Worm (Caenorhabditis elegans) whole organism, young adult: ENCODE results near the gene srw-72.

Source experiments
- F10E7.11 ChIP-seq: sonication (generic microtip); optimal IDR thresholded peaks from 2 replicates; lab custom pipeline; 2017; ENCODE audit warnings: mild to moderate bottlenecking, missing genetic modification characterization, moderate library complexity, missing compliant biosample characterization
- F37B4.10 ChIP-seq: fragments of 200-800 bp; sonication (Bioruptor generic); IDR thresholded peaks from 2 replicates; pipeline ENCODE4 v1.3.6; 2022; ENCODE audit warnings: missing genetic modification characterization, missing compliant biosample characterization
- K12H6.12 ChIP-seq: fragments of 200-800 bp; sonication (Bioruptor generic); optimal IDR thresholded peaks from 2 replicates; lab custom pipeline; 2018; ENCODE audit warnings: mild to moderate bottlenecking, missing genetic modification characterization, missing compliant biosample characterization
- T26A5.8 ChIP-seq: sonication (generic microtip); optimal IDR thresholded peaks from 2 replicates; lab custom pipeline; 2016; ENCODE audit warnings: missing genetic modification characterization, missing compliant biosample characterization
- attf-6 ChIP-seq: fragments of 200-800 bp; sonication (Bioruptor generic); IDR thresholded peaks from 2 replicates; pipeline ENCODE4 v1.3.6; 2022; ENCODE audit warnings: missing genetic modification reagents, missing genetic modification characterization, missing compliant biosample characterization
- cebp-1 ChIP-seq, 2 experiments: fragments of 200-800 bp in 1 of 2; sonication (Bioruptor generic) in 1 of 2; sonication (generic microtip) in 1 of 2; IDR thresholded peaks in 1 of 2; optimal IDR thresholded peaks in 1 of 2; 2 replicates each; pipeline versions ENCODE4 v1.3.6 to Lab custom; 2017 to 2022; ENCODE audit warnings: missing compliant biosample characterization in 2 of 2, missing genetic modification characterization in 2 of 2, mild to moderate bottlenecking in 1 of 2, missing genetic modification reagents in 1 of 2, moderate library complexity in 1 of 2
- ceh-100 ChIP-seq: fragments of 200-800 bp; sonication (Bioruptor generic); IDR thresholded peaks from 2 replicates; pipeline ENCODE4 v1.3.6; 2022; ENCODE audit warnings: missing genetic modification reagents, missing genetic modification characterization, missing compliant biosample characterization
- dpl-1 ChIP-seq: fragments of 150-350 bp; optimal IDR thresholded peaks from 2 replicates; lab custom pipeline; 2014; ENCODE audit warnings: missing biosample characterization, missing genetic modification reagents, missing genetic modification characterization
- mes-4 ChIP-seq: sonication (generic microtip); optimal IDR thresholded peaks from 2 replicates; lab custom pipeline; 2016; ENCODE audit warnings: missing genotype, missing genetic modification characterization, missing compliant biosample characterization
- nfya-1 ChIP-seq: sonication (generic microtip); optimal IDR thresholded peaks from 2 replicates; lab custom pipeline; 2017; ENCODE audit warnings: antibody characterized with exemption, missing compliant biosample characterization, missing genetic modification characterization, borderline replicate concordance; ENCODE audit not compliant: insufficient read depth
- snpc-4 ChIP-seq, 5 experiments: fragments of 150-350 bp in 1 of 5; sonication (generic microtip) in 4 of 5; optimal IDR thresholded peaks; 2 replicates each; lab custom pipeline; 2014 to 2018; ENCODE audit warnings: missing genetic modification characterization in 5 of 5, missing biosample characterization in 3 of 5, antibody characterized with exemption in 2 of 5, mild to moderate bottlenecking in 2 of 5, missing compliant biosample characterization in 2 of 5, missing genotype in 2 of 5, moderate library complexity in 2 of 5, missing genetic modification reagents in 1 of 5
- unc-62 ChIP-seq: fragments of 150-350 bp; optimal IDR thresholded peaks from 2 replicates; lab custom pipeline; 2014; ENCODE audit warnings: missing biosample characterization, missing genetic modification reagents, missing genetic modification characterization
- ztf-3 ChIP-seq: fragments of 200-800 bp; sonication (Bioruptor generic); optimal IDR thresholded peaks from 2 replicates; lab custom pipeline; 2018; ENCODE audit warnings: mild to moderate bottlenecking, missing genetic modification characterization, missing compliant biosample characterization

DNA sequence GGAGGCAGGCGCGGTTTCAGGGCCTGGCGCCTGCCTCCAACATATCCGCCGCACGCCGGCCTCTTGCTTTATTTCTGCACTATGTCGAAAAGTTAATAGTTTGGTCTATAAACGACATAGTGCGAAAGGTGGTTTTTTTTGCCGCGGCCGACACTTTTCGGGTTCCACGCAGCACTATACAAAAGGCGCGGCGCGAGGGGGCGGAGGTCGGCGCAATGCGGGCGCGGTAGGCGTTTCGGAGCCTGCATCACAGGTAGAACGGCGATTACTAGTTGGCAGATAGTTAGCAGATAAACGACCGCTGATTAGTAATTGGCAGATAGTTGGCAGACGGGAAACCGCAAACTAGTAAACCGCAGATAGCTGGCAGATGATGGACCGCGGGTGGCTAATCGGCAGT, 45.9 kb downstream of the srw-72 start:
- no peak for TF ChIP-seq F10E7.11
- TF ChIP-seq ceh-100 (GFP tag; lab: Robert Waterston, UW), result no peak
- no peak for TF ChIP-seq dpl-1
- TF ChIP-seq ztf-3 (GFP tag; lab: Kevin White, UChicago), result no peak
- no peak for TF ChIP-seq snpc-4 (GFP tag; optimal IDR thresholded peaks at IDR 0.05; lab: Kevin White, UChicago)
- TF ChIP-seq snpc-4 (tag; optimal IDR thresholded peaks at IDR 0.05; lab: Kevin White, UChicago), result no peak
- no peak for TF ChIP-seq nfya-1 (tag; lab: Kevin White, UChicago)
- no peak for TF ChIP-seq F37B4.10 (GFP tag; lab: Robert Waterston, UW)
- no peak for TF ChIP-seq unc-62
- no peak for TF ChIP-seq attf-6 (GFP tag; lab: Robert Waterston, UW)
- no peak for TF ChIP-seq mes-4 (tag; lab: Kevin White, UChicago)
- no peak for TF ChIP-seq cebp-1 (GFP tag; IDR thresholded peaks at IDR 0.05; lab: Robert Waterston, UW)
- TF ChIP-seq cebp-1 (tag; optimal IDR thresholded peaks at IDR 0.05; lab: Kevin White, UChicago), result no peak
- TF ChIP-seq T26A5.8 (tag; lab: Kevin White, UChicago), result no peak
- TF ChIP-seq K12H6.12 (tag; lab: Kevin White, UChicago), result no peak
